Worm (Caenorhabditis elegans): ENCODE results near the gene ZK262.19.

DNA sequence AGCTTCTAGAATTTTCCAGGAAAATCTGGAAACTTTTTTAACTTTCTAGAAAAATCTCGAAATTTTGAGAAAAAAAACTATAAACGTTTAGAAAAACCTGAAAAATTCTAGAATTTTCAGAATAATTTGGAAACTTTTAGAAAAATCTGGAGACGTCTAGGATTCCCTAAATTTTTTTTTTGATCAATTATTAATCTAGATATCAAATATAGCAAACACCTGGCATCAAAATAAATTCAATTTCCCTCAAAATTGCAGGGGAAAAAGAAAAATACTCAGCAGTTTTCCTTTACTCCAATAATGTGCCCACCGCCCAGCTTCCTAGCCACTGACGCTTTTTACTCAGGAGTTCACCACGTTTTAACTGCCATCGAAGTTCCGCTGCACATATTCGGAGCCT is 48.8 kb upstream of the ZK262.19 start, which contains the start of gene srh-181:
- TF ChIP-seq unc-62 (GFP tag; optimal IDR thresholded peaks at IDR 0.05): no peak
- TF ChIP-seq ceh-39 (tag; optimal IDR thresholded peaks at IDR 0.05): no peak
- TF ChIP-seq lsy-2 (tag; optimal IDR thresholded peaks at IDR 0.05): no peak

All from whole organism, mixed stage, embryonic.